Worm (Caenorhabditis elegans) whole organism, late embryonic: ENCODE measurements around the gene nlr-1.

Source experiments
- Y22D7AL.16 ChIP-seq: sonication (generic microtip); optimal IDR thresholded peaks from 2 replicates; lab custom pipeline; 2016; ENCODE audit warnings: missing genetic modification characterization, missing compliant biosample characterization
- ama-1 ChIP-seq: fragments of 150-350 bp; optimal IDR thresholded peaks from 2 replicates; lab custom pipeline; 2014
- ceh-34 ChIP-seq: sonication (generic microtip); optimal IDR thresholded peaks from 2 replicates; lab custom pipeline; 2016; ENCODE audit warnings: mild to moderate bottlenecking, missing genetic modification characterization, missing compliant biosample characterization
- ceh-9 ChIP-seq: sonication (generic microtip); optimal IDR thresholded peaks from 2 replicates; lab custom pipeline; 2016; ENCODE audit warnings: mild to moderate bottlenecking, missing genetic modification characterization, inconsistent platforms, missing compliant biosample characterization
- elt-2 ChIP-seq: sonication (generic microtip); optimal IDR thresholded peaks from 2 replicates; lab custom pipeline; 2016; ENCODE audit warnings: missing genetic modification reagents, missing genetic modification characterization, missing compliant biosample characterization
- hlh-6 ChIP-seq: sonication (generic microtip); optimal IDR thresholded peaks from 2 replicates; lab custom pipeline; 2016; ENCODE audit warnings: missing genotype, missing genetic modification characterization, missing compliant biosample characterization
- lim-6 ChIP-seq: sonication (generic microtip); optimal IDR thresholded peaks from 2 replicates; lab custom pipeline; 2016; ENCODE audit warnings: missing genetic modification characterization, missing compliant biosample characterization
- lin-11 ChIP-seq: fragments of 200-800 bp; sonication (Bioruptor generic); optimal IDR thresholded peaks from 2 replicates; lab custom pipeline; 2018; ENCODE audit warnings: mild to moderate bottlenecking, missing genetic modification characterization, missing compliant biosample characterization
- nhr-11 ChIP-seq: fragments of 150-350 bp; optimal IDR thresholded peaks from 2 replicates; lab custom pipeline; 2014; ENCODE audit warnings: missing biosample characterization, missing genetic modification characterization
- pha-4 ChIP-seq: fragments of 150-350 bp; optimal IDR thresholded peaks from 2 replicates; lab custom pipeline; 2018; ENCODE audit warnings: missing biosample characterization, missing genetic modification reagents, missing genetic modification characterization
- pqm-1 ChIP-seq: sonication (generic microtip); optimal IDR thresholded peaks from 2 replicates; lab custom pipeline; 2016; ENCODE audit warnings: missing genetic modification characterization, missing compliant biosample characterization
- unc-86 ChIP-seq: sonication (generic microtip); optimal IDR thresholded peaks from 2 replicates; lab custom pipeline; 2016; ENCODE audit warnings: missing genetic modification characterization, missing compliant biosample characterization
- zip-5 ChIP-seq: sonication (generic microtip); optimal IDR thresholded peaks from 2 replicates; lab custom pipeline; 2016; ENCODE audit warnings: missing genetic modification characterization, missing compliant biosample characterization

DNA sequence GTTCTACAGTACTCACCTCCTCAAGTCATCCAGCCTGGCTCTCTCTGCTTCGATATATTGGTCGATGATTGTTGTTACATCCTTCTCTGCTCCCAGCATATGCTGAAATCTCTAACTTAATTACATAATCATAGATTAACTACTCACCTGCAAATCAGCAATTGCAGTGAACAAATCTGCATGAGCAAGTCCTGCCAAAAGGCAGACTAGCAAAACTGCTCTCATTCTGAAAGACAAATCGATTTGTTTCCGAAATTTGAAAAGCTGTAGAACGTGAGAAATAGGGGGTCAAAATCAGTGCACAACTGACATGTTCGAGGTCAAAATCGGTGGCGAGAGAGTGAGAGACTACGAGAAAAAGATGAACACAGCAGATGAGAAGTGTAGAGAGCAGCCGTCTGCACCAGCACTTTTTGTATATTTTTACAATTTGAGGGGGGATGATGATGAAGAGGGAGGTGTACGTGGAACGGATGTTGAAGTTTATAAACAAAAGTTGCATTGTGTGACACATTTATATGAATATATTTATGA lies 37.7 kb upstream of the nlr-1 start, which contains the start of gene phy-2:
- TF ChIP-seq lin-11 (tag; lab: Kevin White, UChicago) (no peak), nhr-11 (tag; lab: Kevin White, UChicago) (no peak), Y22D7AL.16 (tag; lab: Kevin White, UChicago) (no peak), zip-5 (tag; lab: Kevin White, UChicago) (no peak), ama-1 (lab: Kevin White, UChicago) (no peak), ceh-9 (tag; lab: Kevin White, UChicago) (no peak), pha-4 (tag; lab: Kevin White, UChicago) (no peak), elt-2 (tag; lab: Kevin White, UChicago) (no peak), unc-86 (tag; lab: Kevin White, UChicago) (no peak), ceh-34 (no peak), hlh-6 (no peak), lim-6 (tag; lab: Kevin White, UChicago) (no peak), pqm-1 (tag; lab: Kevin White, UChicago) (no peak)
